Fruit fly (Drosophila melanogaster) whole organism, embryonic: Measurements from ENCODE around the gene CG7810.

Source experiments
- C15 ChIP-seq: fragments of 200-800 bp; sonication (Bioruptor generic); IDR thresholded peaks from 3 replicates; pipeline ENCODE4 v1.3.6; 2022; ENCODE audit warnings: missing biosample characterization, missing genetic modification characterization
- CG11504 ChIP-seq: fragments of 200-800 bp; sonication (Bioruptor generic); optimal IDR thresholded peaks from 3 replicates; lab custom pipeline; 2019; ENCODE audit warnings: missing biosample characterization, mild to moderate bottlenecking, missing genetic modification characterization, moderate library complexity
- CG15479 ChIP-seq: fragments of 200-800 bp; sonication (Bioruptor generic); optimal IDR thresholded peaks from 3 replicates; lab custom pipeline; 2019; ENCODE audit warnings: missing biosample characterization, mild to moderate bottlenecking, missing genetic modification characterization, moderate library complexity
- CG15514 ChIP-seq: fragments of 200-800 bp; sonication (Bioruptor generic); optimal IDR thresholded peaks from 3 replicates; lab custom pipeline; 2017; ENCODE audit warnings: missing biosample characterization, missing genetic modification characterization, mild to moderate bottlenecking, moderate library complexity, missing genetic modification reagents
- CG15601 ChIP-seq: fragments of 200-800 bp; sonication (Bioruptor generic); optimal IDR thresholded peaks from 3 replicates; lab custom pipeline; 2019; ENCODE audit warnings: missing biosample characterization, mild to moderate bottlenecking, missing genetic modification characterization, moderate library complexity
- CG17359 ChIP-seq: fragments of 200-800 bp; sonication (Bioruptor generic); optimal IDR thresholded peaks from 3 replicates; lab custom pipeline; 2018; ENCODE audit warnings: missing biosample characterization, mild to moderate bottlenecking, missing genetic modification characterization, moderate library complexity
- CG17568 ChIP-seq: fragments of 200-800 bp; sonication (Bioruptor generic); optimal IDR thresholded peaks from 2 replicates; lab custom pipeline; 2018; ENCODE audit warnings: missing biosample characterization, mild to moderate bottlenecking, missing genetic modification characterization, moderate library complexity
- CG18619 ChIP-seq: fragments of 200-800 bp; sonication (Bioruptor generic); optimal IDR thresholded peaks from 3 replicates; lab custom pipeline; 2017; ENCODE audit warnings: missing biosample characterization, mild to moderate bottlenecking, missing genetic modification characterization
- CG18764 ChIP-seq: fragments of 200-800 bp; sonication (Bioruptor generic); optimal IDR thresholded peaks from 3 replicates; lab custom pipeline; 2016; ENCODE audit warnings: missing biosample characterization, missing genetic modification characterization
- CG31224 ChIP-seq: fragments of 200-800 bp; sonication (Bioruptor generic); IDR thresholded peaks from 2 replicates; pipeline ENCODE4 v1.3.6; 2022; ENCODE audit warnings: missing biosample characterization, missing genetic modification characterization
- CG32532 ChIP-seq: fragments of 200-800 bp; sonication (Bioruptor generic); IDR thresholded peaks from 2 replicates; pipeline ENCODE4 v1.3.6; 2022; ENCODE audit warnings: missing biosample characterization, missing genetic modification characterization
- CG3407 ChIP-seq: fragments of 200-800 bp; sonication (Bioruptor generic); optimal IDR thresholded peaks from 2 replicates; lab custom pipeline; 2018; ENCODE audit warnings: missing biosample characterization, mild to moderate bottlenecking, missing genetic modification characterization
- CG34224 ChIP-seq: fragments of 200-800 bp; sonication (Bioruptor generic); IDR thresholded peaks from 3 replicates; pipeline ENCODE4 v1.3.6; 2022; ENCODE audit warnings: missing biosample characterization, missing genetic modification characterization; ENCODE audit not compliant: partially characterized antibody
- CG4360 ChIP-seq: fragments of 200-800 bp; sonication (Bioruptor generic); IDR thresholded peaks from 2 replicates; pipeline ENCODE4 v1.3.6; 2022; ENCODE audit warnings: missing biosample characterization, missing genetic modification characterization
- CG43689 ChIP-seq: fragments of 200-800 bp; sonication (Bioruptor generic); IDR thresholded peaks from 2 replicates; pipeline ENCODE4 v1.3.6; 2022; ENCODE audit warnings: missing biosample characterization, missing genetic modification characterization
- CG4820 ChIP-seq: fragments of 200-800 bp; sonication (Bioruptor generic); optimal IDR thresholded peaks from 3 replicates; lab custom pipeline; 2016; ENCODE audit warnings: missing biosample characterization, missing genetic modification characterization
- CG4854 ChIP-seq: fragments of 200-800 bp; sonication (Bioruptor generic); optimal IDR thresholded peaks from 2 replicates; lab custom pipeline; 2016; ENCODE audit warnings: missing biosample characterization, missing genetic modification characterization, inconsistent platforms
- CG5245 ChIP-seq: fragments of 200-800 bp; sonication (Bioruptor generic); optimal IDR thresholded peaks from 3 replicates; lab custom pipeline; 2016; ENCODE audit warnings: missing biosample characterization, missing genetic modification characterization
- CG6765 ChIP-seq: fragments of 200-800 bp; sonication (Bioruptor generic); optimal IDR thresholded peaks from 3 replicates; lab custom pipeline; 2017; ENCODE audit warnings: missing biosample characterization, mild to moderate bottlenecking, missing genetic modification characterization
- CG7786 ChIP-seq: fragments of 200-800 bp; sonication (Bioruptor generic); optimal IDR thresholded peaks from 2 replicates; lab custom pipeline; 2016; ENCODE audit warnings: missing biosample characterization, missing genetic modification characterization
- D ChIP-seq, 2 experiments: fragments of 200-800 bp in 1 of 2; fragments of >200 bp in 1 of 2; sonication (Bioruptor generic) in 1 of 2; optimal IDR thresholded peaks; 2 replicates in 1 of 2; 3 replicates in 1 of 2; lab custom pipeline; 2017; ENCODE audit warnings: mild to moderate bottlenecking in 1 of 2, missing biosample characterization in 1 of 2, missing genetic modification characterization in 1 of 2, missing genetic modification reagents in 1 of 2
- Dref ChIP-seq: fragments of 200-800 bp; sonication (Bioruptor generic); IDR thresholded peaks from 2 replicates; pipeline ENCODE4 v1.3.6; 2022; ENCODE audit warnings: missing biosample characterization, missing genetic modification characterization
- HLHmδ ChIP-seq: fragments of 200-800 bp; sonication (Bioruptor generic); optimal IDR thresholded peaks from 2 replicates; lab custom pipeline; 2018; ENCODE audit warnings: missing biosample characterization, mild to moderate bottlenecking, missing genetic modification characterization, moderate library complexity
- Hmr ChIP-seq: fragments of 200-800 bp; sonication (Bioruptor generic); optimal IDR thresholded peaks from 3 replicates; lab custom pipeline; 2017; ENCODE audit warnings: mild to moderate bottlenecking, missing biosample characterization, missing genetic modification reagents, missing genetic modification characterization
- Kr ChIP-seq: fragments of 200-800 bp; sonication (Bioruptor generic); optimal IDR thresholded peaks from 2 replicates; lab custom pipeline; 2017; ENCODE audit warnings: missing biosample characterization, mild to moderate bottlenecking, missing genetic modification characterization
- Nf-YB ChIP-seq: fragments of 200-800 bp; sonication (Bioruptor generic); optimal IDR thresholded peaks from 3 replicates; lab custom pipeline; 2019; ENCODE audit warnings: missing biosample characterization, mild to moderate bottlenecking, missing genetic modification characterization, moderate library complexity
- Xbp1 ChIP-seq: fragments of 200-800 bp; sonication (Bioruptor generic); optimal IDR thresholded peaks from 3 replicates; lab custom pipeline; 2016; ENCODE audit warnings: missing biosample characterization, mild to moderate bottlenecking, missing genetic modification characterization
- ac ChIP-seq: fragments of 200-800 bp; sonication (Bioruptor generic); optimal IDR thresholded peaks from 3 replicates; lab custom pipeline; 2017; ENCODE audit warnings: missing biosample characterization, mild to moderate bottlenecking, missing genetic modification characterization
- br ChIP-seq: fragments of >200 bp; optimal IDR thresholded peaks from 2 replicates; lab custom pipeline; 2017
- cato ChIP-seq: fragments of 200-800 bp; sonication (Bioruptor generic); optimal IDR thresholded peaks from 2 replicates; lab custom pipeline; 2016; ENCODE audit warnings: missing biosample characterization, missing genetic modification characterization, borderline replicate concordance
- cg ChIP-seq: fragments of 200-800 bp; sonication (Bioruptor generic); optimal IDR thresholded peaks from 3 replicates; lab custom pipeline; 2019; ENCODE audit warnings: missing biosample characterization, mild to moderate bottlenecking, missing genetic modification characterization, moderate library complexity
- croc ChIP-seq: fragments of 200-800 bp; sonication (Bioruptor generic); conservative IDR thresholded peaks from 3 replicates; pipeline ENCODE4 v1.3.6; 2022; ENCODE audit warnings: missing biosample characterization, missing genetic modification characterization
- dati ChIP-seq: fragments of 200-800 bp; sonication (Bioruptor generic); IDR thresholded peaks from 2 replicates; pipeline ENCODE4 v1.3.6; 2022; ENCODE audit warnings: missing biosample characterization, missing genetic modification characterization
- dm ChIP-seq: fragments of 200-800 bp; sonication (Bioruptor generic); optimal IDR thresholded peaks from 3 replicates; lab custom pipeline; 2016; ENCODE audit warnings: missing biosample characterization, missing genetic modification characterization
- eve ChIP-seq, 2 experiments: fragments of >200 bp; optimal IDR thresholded peaks; 2 replicates each; lab custom pipeline; 2017; ENCODE audit warnings: missing biosample characterization in 2 of 2, missing genetic modification characterization in 2 of 2
- fu2 ChIP-seq: fragments of 200-800 bp; sonication (Bioruptor generic); optimal IDR thresholded peaks from 2 replicates; lab custom pipeline; 2016; ENCODE audit warnings: missing biosample characterization, missing genetic modification characterization
- grn ChIP-seq: fragments of 200-800 bp; sonication (Bioruptor generic); optimal IDR thresholded peaks from 3 replicates; lab custom pipeline; 2017; ENCODE audit warnings: missing biosample characterization, missing genetic modification characterization
- ham ChIP-seq: fragments of 200-800 bp; sonication (Bioruptor generic); IDR thresholded peaks from 2 replicates; pipeline ENCODE4 v1.3.6; 2022; ENCODE audit warnings: missing biosample characterization, missing genetic modification characterization
- her ChIP-seq: fragments of 200-800 bp; sonication (Bioruptor generic); optimal IDR thresholded peaks from 2 replicates; lab custom pipeline; 2016; ENCODE audit warnings: missing biosample characterization, missing genetic modification characterization
- jumu ChIP-seq: fragments of 200-800 bp; sonication (Bioruptor generic); optimal IDR thresholded peaks from 3 replicates; lab custom pipeline; 2016; ENCODE audit warnings: missing biosample characterization, missing genetic modification characterization
- mld ChIP-seq: fragments of 200-800 bp; sonication (Bioruptor generic); IDR thresholded peaks from 3 replicates; pipeline ENCODE4 v1.3.6; 2022; ENCODE audit warnings: missing biosample characterization, missing genetic modification characterization; ENCODE audit not compliant: partially characterized antibody
- otp ChIP-seq: fragments of 200-800 bp; sonication (Bioruptor generic); IDR thresholded peaks from 3 replicates; pipeline ENCODE4, ENCODE4 v1.3.6; 2022; ENCODE audit warnings: missing biosample characterization, missing genetic modification characterization
- peb ChIP-seq: fragments of 200-800 bp; sonication (Bioruptor generic); IDR thresholded peaks from 2 replicates; pipeline ENCODE4 v1.3.6; 2022; ENCODE audit warnings: missing biosample characterization, missing genetic modification characterization
- pros ChIP-seq: fragments of 200-800 bp; sonication (Bioruptor generic); optimal IDR thresholded peaks from 3 replicates; lab custom pipeline; 2019; ENCODE audit warnings: missing biosample characterization, mild to moderate bottlenecking, missing genetic modification characterization, moderate library complexity
- scrt ChIP-seq: fragments of 200-800 bp; sonication (Bioruptor generic); optimal IDR thresholded peaks from 2 replicates; lab custom pipeline; 2018; ENCODE audit warnings: missing biosample characterization, mild to moderate bottlenecking, missing genetic modification characterization, moderate library complexity
- shn ChIP-seq: fragments of 200-800 bp; sonication (Bioruptor generic); optimal IDR thresholded peaks from 3 replicates; lab custom pipeline; 2016; ENCODE audit warnings: missing biosample characterization, missing genetic modification characterization
- slp2 ChIP-seq: fragments of 200-800 bp; sonication (Bioruptor generic); optimal IDR thresholded peaks from 2 replicates; lab custom pipeline; 2016; ENCODE audit warnings: missing biosample characterization, missing genetic modification characterization
- trh ChIP-seq: fragments of 200-800 bp; sonication (Bioruptor generic); optimal IDR thresholded peaks from 2 replicates; lab custom pipeline; 2016; ENCODE audit warnings: missing biosample characterization, missing genetic modification characterization
- zen ChIP-seq: fragments of 200-800 bp; sonication (Bioruptor generic); optimal IDR thresholded peaks from 3 replicates; lab custom pipeline; 2018; ENCODE audit warnings: missing biosample characterization, mild to moderate bottlenecking, missing genetic modification characterization, moderate library complexity
- zfh1 ChIP-seq: fragments of 200-800 bp; sonication (Bioruptor generic); IDR thresholded peaks from 3 replicates; pipeline ENCODE4 v1.3.6; 2022; ENCODE audit warnings: missing biosample characterization, missing genetic modification characterization

Gene CG7810

DNA sequence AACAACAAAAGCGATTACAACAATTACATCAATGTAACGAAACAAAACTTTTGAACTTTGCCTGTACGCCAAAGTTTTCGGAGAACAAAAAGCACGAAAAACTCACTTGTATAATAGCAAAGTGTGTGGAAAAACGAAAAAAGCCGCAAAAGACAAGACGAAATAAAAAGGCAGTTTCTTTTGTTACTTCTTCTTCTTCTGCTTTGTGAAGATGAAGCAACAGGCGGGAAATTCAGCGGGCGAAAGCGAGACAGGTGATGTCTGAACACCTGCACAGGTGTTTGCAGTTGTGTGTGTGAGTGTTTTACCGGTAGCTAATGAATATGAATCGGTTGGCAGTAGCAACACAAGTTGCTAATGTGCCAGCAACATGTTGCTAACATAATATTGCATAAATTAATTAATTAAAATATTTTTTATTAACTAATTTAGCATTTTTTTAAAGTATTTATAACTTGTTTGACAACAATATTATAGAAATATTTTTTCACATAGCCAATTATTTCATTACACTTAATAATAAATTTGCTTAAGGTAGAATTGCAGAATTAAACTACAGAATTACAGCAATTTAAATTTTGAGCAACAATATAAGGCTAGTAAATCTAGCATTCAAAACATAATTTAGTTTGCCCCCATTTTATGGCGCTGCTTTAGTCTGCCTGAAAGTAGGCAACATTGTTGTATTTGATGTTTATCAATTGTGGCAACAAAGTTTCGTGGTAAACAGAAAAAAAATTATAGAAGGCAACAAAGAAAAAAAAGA, 44.1 kb downstream of the CG7810 start (continued):
- TF ChIP-seq HLHmδ (GFP tag; lab: Kevin White, UChicago) (no peak), br (lab: Kevin White, UChicago) (no peak), trh (GFP tag; lab: Kevin White, UChicago) (no peak), scrt (GFP tag; lab: Kevin White, UChicago) (peak; percentile 79), CG4820 (GFP tag; lab: Kevin White, UChicago) (no peak), CG15601 (no peak), otp (GFP tag; lab: Robert Waterston, UW) (no peak), grn (no peak), zfh1 (GFP tag; lab: Robert Waterston, UW) (no peak), fu2 (GFP tag; lab: Kevin White, UChicago) (no peak), CG15514 (GFP tag; lab: Kevin White, UChicago) (no peak), mld (no peak), Kr (GFP tag; lab: Kevin White, UChicago) (no peak), CG43689 (GFP tag; lab: Robert Waterston, UW) (no peak), Xbp1 (no peak), CG11504 (tag; lab: Kevin White, UChicago) (peak; percentile 99), CG3407 (no peak), zen (tag; lab: Kevin White, UChicago) (peak; percentile 21), CG7786 (GFP tag; lab: Kevin White, UChicago) (no peak), cato (no peak), CG31224 (no peak), CG4360 (GFP tag; lab: Robert Waterston, UW) (no peak), CG18619 (no peak), peb (no peak), CG34224 (GFP tag; lab: Robert Waterston, UW) (no peak), dati (GFP tag; lab: Robert Waterston, UW) (no peak), shn (GFP tag; lab: Kevin White, UChicago) (no peak), slp2 (no peak), CG6765 (GFP tag; lab: Kevin White, UChicago) (no peak), pros (GFP tag; lab: Kevin White, UChicago) (peak; percentile 86), her (GFP tag; lab: Kevin White, UChicago) (no peak), dm (GFP tag; lab: Kevin White, UChicago) (no peak), D (optimal IDR thresholded peaks at IDR 0.05; lab: Kevin White, UChicago) (no peak), D (GFP tag; optimal IDR thresholded peaks at IDR 0.05; lab: Kevin White, UChicago) (no peak), CG17568 (GFP tag; lab: Kevin White, UChicago) (no peak), eve (GFP tag; optimal IDR thresholded peaks at IDR 0.05; lab: Kevin White, UChicago) (peak in 1 of 2 experiments; percentile 66), CG15479 (GFP tag; lab: Kevin White, UChicago) (no peak), Hmr (GFP tag; lab: Kevin White, UChicago) (no peak), C15 (GFP tag; lab: Robert Waterston, UW) (no peak), croc (GFP tag; lab: Robert Waterston, UW) (no peak), ac (GFP tag; lab: Kevin White, UChicago) (peak; percentile 92), CG4854 (GFP tag; lab: Kevin White, UChicago) (no peak), CG18764 (no peak), CG32532 (no peak), ham (no peak), Nf-YB (GFP tag; lab: Kevin White, UChicago) (no peak), CG17359 (tag; lab: Kevin White, UChicago) (no peak), cg (GFP tag; lab: Kevin White, UChicago) (peak; percentile 84), Dref (no peak), CG5245 (GFP tag; lab: Kevin White, UChicago) (no peak), jumu (GFP tag; lab: Kevin White, UChicago) (no peak)
